Fruit fly (Drosophila melanogaster): ENCODE measurements around the gene beat-Vc.

beat-Vc gene

dm6 chr3R:12739247-12739646 lies 43.8 kb downstream of the beat-Vc start, which contains the start of gene Ugt37A2:
Ugt37A2 (plus strand) TSS chr3R:12739642.
- no peak for TF ChIP-seq CG15336 (GFP tag; IDR thresholded peaks at IDR 0.05)
- TF ChIP-seq Hr38 (GFP tag; optimal IDR thresholded peaks at IDR 0.05) = no peak
- no peak for TF ChIP-seq dac (GFP tag; optimal IDR thresholded peaks at IDR 0.05)
- TF ChIP-seq OdsH (GFP tag; optimal IDR thresholded peaks at IDR 0.05) = no peak

- TF ChIP-seq CG6854 (GFP tag; optimal IDR thresholded peaks at IDR 0.05) (no peak), svp (GFP tag) (peak; percentile 73), CG8319 (GFP tag; optimal IDR thresholded peaks at IDR 0.05) (no peak), CG6163 (GFP tag; IDR thresholded peaks at IDR 0.05) (peak; percentile 55; the same call in 1 of the 3 replicates), Eip78C (GFP tag) (peak; percentile 71), Eip75B (GFP tag; optimal IDR thresholded peaks at IDR 0.05) (no peak), CG6276 (GFP tag; optimal IDR thresholded peaks at IDR 0.05) (no peak), CG6808 (GFP tag; optimal IDR thresholded peaks at IDR 0.05) (no peak), cyc (GFP tag; optimal IDR thresholded peaks at IDR 0.05) (peak; percentile 8), Ets21C (GFP tag; optimal IDR thresholded peaks at IDR 0.05) (no peak), acj6 (GFP tag; optimal IDR thresholded peaks at IDR 0.05) (peak; percentile 27), CG3919 (GFP tag; optimal IDR thresholded peaks at IDR 0.05) (peak; percentile 42), CG7368 (GFP tag; optimal IDR thresholded peaks at IDR 0.05) (no peak), Ets96B (tag; optimal IDR thresholded peaks at IDR 0.05) (peak; percentile 11), CG11294 (GFP tag; IDR thresholded peaks at IDR 0.05) (no peak), dac (GFP tag; optimal IDR thresholded peaks at IDR 0.05) (no peak), Hr38 (GFP tag; optimal IDR thresholded peaks at IDR 0.05) (no peak), Smox (GFP tag; optimal IDR thresholded peaks at IDR 0.05) (peak; percentile 8), CG10631 (GFP tag; optimal IDR thresholded peaks at IDR 0.05) (peak; percentile 3), topi (GFP tag; optimal IDR thresholded peaks at IDR 0.05) (no peak), achi (GFP tag; optimal IDR thresholded peaks at IDR 0.05) (peak; percentile 5), CG32006 (GFP tag; optimal IDR thresholded peaks at IDR 0.05) (peak; percentile 33), Blimp-1 (GFP tag; optimal IDR thresholded peaks at IDR 0.05) (no peak), Hr4 (GFP tag; optimal IDR thresholded peaks at IDR 0.05) (no peak), vri (GFP tag; optimal IDR thresholded peaks at IDR 0.05) (no peak), fkh (GFP tag; optimal IDR thresholded peaks at IDR 0.05) (no peak), fd59A (GFP tag; optimal IDR thresholded peaks at IDR 0.05) (peak; percentile 15), CG15336 (GFP tag; IDR thresholded peaks at IDR 0.05) (no peak), Hr39 (GFP tag; optimal IDR thresholded peaks at IDR 0.05) (peak; percentile 32), CG6792 (GFP tag; optimal IDR thresholded peaks at IDR 0.05) (no peak), fd85E (GFP tag; optimal IDR thresholded peaks at IDR 0.05) (no peak), CG3032 (tag; optimal IDR thresholded peaks at IDR 0.05) (peak; percentile 9), CG10669 (GFP tag; optimal IDR thresholded peaks at IDR 0.05) (peak; percentile 17), CG8632 (GFP tag; optimal IDR thresholded peaks at IDR 0.05) (no peak), dsx (GFP tag; optimal IDR thresholded peaks at IDR 0.05; ENCODE audit: poor library complexity, severe bottlenecking) (no peak), CG11762 (GFP tag; optimal IDR thresholded peaks at IDR 0.05; ENCODE audit: insufficient read depth) (no peak), spab (GFP tag; optimal IDR thresholded peaks at IDR 0.05) (peak; percentile 11), CG16779 (tag; optimal IDR thresholded peaks at IDR 0.05) (no peak), CG1621 (tag; optimal IDR thresholded peaks at IDR 0.05) (peak; percentile 23), Met (GFP tag; optimal IDR thresholded peaks at IDR 0.05) (peak; percentile 1), pdm3 (GFP tag; optimal IDR thresholded peaks at IDR 0.05) (peak; percentile 22), OdsH (GFP tag; optimal IDR thresholded peaks at IDR 0.05) (peak; percentile 22), CG4318 (GFP tag; optimal IDR thresholded peaks at IDR 0.05) (peak; percentile 4), Sox14 (GFP tag; optimal IDR thresholded peaks at IDR 0.05) (peak; percentile 6), lz (GFP tag; optimal IDR thresholded peaks at IDR 0.05) (peak; percentile 6), CG31627 (GFP tag; optimal IDR thresholded peaks at IDR 0.05) (peak; percentile 13)
Observed at dm6 chr3R:12727944-12728649, 54.9 kb downstream of the beat-Vc start.

Data from whole organism, prepupa.